Fruit fly (Drosophila melanogaster) whole organism, embryonic: ENCODE measurements around the gene Cks85A.

ENCODE experiments used
- Abd-B ChIP-seq: fragments of 200-800 bp; sonication (Bioruptor generic); optimal IDR thresholded peaks from 2 replicates; lab custom pipeline; 2018; ENCODE audit warnings: missing biosample characterization, mild to moderate bottlenecking, missing genetic modification characterization, moderate library complexity
- Aef1 ChIP-seq: fragments of 200-800 bp; sonication (Bioruptor generic); IDR thresholded peaks from 3 replicates; pipeline ENCODE4 v1.3.6; 2022; ENCODE audit warnings: missing biosample characterization, missing genetic modification characterization
- Bteb2 ChIP-seq: fragments of 200-800 bp; sonication (Bioruptor generic); optimal IDR thresholded peaks from 2 replicates; lab custom pipeline; 2016; ENCODE audit warnings: missing biosample characterization, missing genetic modification characterization
- CG11695 ChIP-seq: fragments of 200-800 bp; sonication (Bioruptor generic); IDR thresholded peaks from 3 replicates; pipeline ENCODE4 v1.3.6; 2022; ENCODE audit warnings: missing biosample characterization, missing genetic modification characterization
- CG12155 ChIP-seq: fragments of 200-800 bp; sonication (Bioruptor generic); optimal IDR thresholded peaks from 3 replicates; lab custom pipeline; 2016; ENCODE audit warnings: missing biosample characterization, missing genetic modification characterization
- CG12299 ChIP-seq: fragments of 200-800 bp; sonication (Bioruptor generic); optimal IDR thresholded peaks from 2 replicates; lab custom pipeline; 2018; ENCODE audit warnings: missing biosample characterization, mild to moderate bottlenecking, missing genetic modification characterization
- CG12769 ChIP-seq: fragments of 200-800 bp; sonication (Bioruptor generic); optimal IDR thresholded peaks from 2 replicates; lab custom pipeline; 2019; ENCODE audit warnings: missing biosample characterization, mild to moderate bottlenecking, missing genetic modification characterization, moderate library complexity
- CG15479 ChIP-seq: fragments of 200-800 bp; sonication (Bioruptor generic); optimal IDR thresholded peaks from 3 replicates; lab custom pipeline; 2019; ENCODE audit warnings: missing biosample characterization, mild to moderate bottlenecking, missing genetic modification characterization, moderate library complexity
- CG15514 ChIP-seq: fragments of 200-800 bp; sonication (Bioruptor generic); optimal IDR thresholded peaks from 3 replicates; lab custom pipeline; 2017; ENCODE audit warnings: missing biosample characterization, missing genetic modification characterization, mild to moderate bottlenecking, moderate library complexity, missing genetic modification reagents
- CG16779 ChIP-seq: fragments of 200-800 bp; sonication (Bioruptor generic); IDR thresholded peaks from 2 replicates; pipeline ENCODE4 v1.3.6; 2022; ENCODE audit warnings: missing biosample characterization, missing genetic modification characterization
- CG17568 ChIP-seq: fragments of 200-800 bp; sonication (Bioruptor generic); optimal IDR thresholded peaks from 2 replicates; lab custom pipeline; 2018; ENCODE audit warnings: missing biosample characterization, mild to moderate bottlenecking, missing genetic modification characterization, moderate library complexity
- CG17829 ChIP-seq: fragments of 200-800 bp; optimal IDR thresholded peaks from 2 replicates; lab custom pipeline; 2019; ENCODE audit warnings: missing biosample characterization, mild to moderate bottlenecking, missing genetic modification characterization, moderate library complexity
- CG32767 ChIP-seq: fragments of 200-800 bp; sonication (Bioruptor generic); IDR thresholded peaks from 2 replicates; pipeline ENCODE4 v1.3.6; 2022; ENCODE audit warnings: missing biosample characterization, missing genetic modification characterization
- CG33213 ChIP-seq: fragments of 200-800 bp; sonication (Bioruptor generic); optimal IDR thresholded peaks from 3 replicates; lab custom pipeline; 2016; ENCODE audit warnings: missing biosample characterization, missing genetic modification characterization
- CG5953 ChIP-seq: fragments of 200-800 bp; sonication (Bioruptor generic); IDR thresholded peaks from 2 replicates; pipeline ENCODE4 v1.3.6; 2022; ENCODE audit warnings: missing biosample characterization, missing genetic modification characterization
- CG6683 ChIP-seq: fragments of 200-800 bp; sonication (Bioruptor generic); optimal IDR thresholded peaks from 2 replicates; lab custom pipeline; 2017; ENCODE audit warnings: missing biosample characterization, mild to moderate bottlenecking, missing genetic modification characterization, missing genetic modification reagents
- CG7372 ChIP-seq: fragments of 200-800 bp; sonication (Bioruptor generic); IDR thresholded peaks from 2 replicates; pipeline ENCODE4 v1.3.6; 2022; ENCODE audit warnings: missing biosample characterization, missing genetic modification characterization
- CG8765 ChIP-seq: fragments of 200-800 bp; sonication (Bioruptor generic); IDR thresholded peaks from 2 replicates; pipeline ENCODE4 v1.3.6; 2022; ENCODE audit warnings: missing biosample characterization, missing genetic modification characterization
- CG9437 ChIP-seq: fragments of 200-800 bp; sonication (Bioruptor generic); optimal IDR thresholded peaks from 2 replicates; lab custom pipeline; 2018; ENCODE audit warnings: missing biosample characterization, mild to moderate bottlenecking, missing genetic modification characterization
- CTCF ChIP-seq: fragments of 200-800 bp; sonication (Bioruptor generic); optimal IDR thresholded peaks from 2 replicates; lab custom pipeline; 2017; ENCODE audit warnings: missing biosample characterization, mild to moderate bottlenecking, missing genetic modification characterization, moderate library complexity
- Dek ChIP-seq: fragments of 200-800 bp; sonication (Bioruptor generic); optimal IDR thresholded peaks from 3 replicates; lab custom pipeline; 2019; ENCODE audit warnings: missing biosample characterization, mild to moderate bottlenecking, missing genetic modification characterization, moderate library complexity
- Dip2 ChIP-seq: fragments of 200-800 bp; sonication (Bioruptor generic); IDR thresholded peaks from 2 replicates; pipeline ENCODE4 v1.3.6; 2022; ENCODE audit warnings: missing biosample characterization, missing genetic modification characterization
- Drgx ChIP-seq: fragments of 200-800 bp; sonication (Bioruptor generic); IDR thresholded peaks from 2 replicates; pipeline ENCODE4 v1.3.6; 2022; ENCODE audit warnings: missing biosample characterization, missing genetic modification characterization
- HLH54F ChIP-seq: fragments of 200-800 bp; sonication (Bioruptor generic); optimal IDR thresholded peaks from 3 replicates; lab custom pipeline; 2016; ENCODE audit warnings: missing biosample characterization, missing genetic modification characterization
- Hey ChIP-seq: fragments of 200-800 bp; sonication (Bioruptor generic); optimal IDR thresholded peaks from 3 replicates; lab custom pipeline; 2018; ENCODE audit warnings: missing biosample characterization, mild to moderate bottlenecking, missing genetic modification characterization
- Hmr ChIP-seq: fragments of 200-800 bp; sonication (Bioruptor generic); optimal IDR thresholded peaks from 3 replicates; lab custom pipeline; 2017; ENCODE audit warnings: mild to moderate bottlenecking, missing biosample characterization, missing genetic modification reagents, missing genetic modification characterization
- Lpt ChIP-seq: fragments of >200 bp; optimal IDR thresholded peaks from 2 replicates; lab custom pipeline; 2018; ENCODE audit warnings: missing biosample characterization, missing genetic modification characterization
- Side ChIP-seq: fragments of 200-800 bp; sonication (Bioruptor generic); optimal IDR thresholded peaks from 2 replicates; lab custom pipeline; 2016; ENCODE audit warnings: missing biosample characterization, missing genetic modification characterization
- Usf ChIP-seq: fragments of 200-800 bp; sonication (Bioruptor generic); optimal IDR thresholded peaks from 2 replicates; lab custom pipeline; 2017; ENCODE audit warnings: missing genotype, missing biosample characterization, missing genetic modification characterization
- bab2 ChIP-seq: fragments of 200-800 bp; sonication (Bioruptor generic); optimal IDR thresholded peaks from 2 replicates; lab custom pipeline; 2016; ENCODE audit warnings: missing biosample characterization, missing genetic modification characterization
- bigmax ChIP-seq: fragments of 200-800 bp; sonication (Bioruptor generic); optimal IDR thresholded peaks from 2 replicates; lab custom pipeline; 2018; ENCODE audit warnings: missing biosample characterization, mild to moderate bottlenecking, missing genetic modification characterization
- crc ChIP-seq: fragments of 200-800 bp; sonication (Bioruptor generic); optimal IDR thresholded peaks from 2 replicates; lab custom pipeline; 2016; ENCODE audit warnings: missing biosample characterization, missing genetic modification characterization
- da ChIP-seq: fragments of 200-800 bp; sonication (Bioruptor generic); optimal IDR thresholded peaks from 2 replicates; lab custom pipeline; 2016; ENCODE audit warnings: missing biosample characterization, missing genetic modification characterization
- dysf ChIP-seq: fragments of 200-800 bp; sonication (Bioruptor generic); IDR thresholded peaks from 3 replicates; pipeline ENCODE4 v1.3.6; 2022; ENCODE audit warnings: missing biosample characterization, missing genetic modification characterization
- ems ChIP-seq: fragments of 200-800 bp; sonication (Bioruptor generic); optimal IDR thresholded peaks from 3 replicates; lab custom pipeline; 2016; ENCODE audit warnings: missing biosample characterization, missing genetic modification characterization
- en ChIP-seq: fragments of 200-800 bp; sonication (Bioruptor generic); optimal IDR thresholded peaks from 2 replicates; lab custom pipeline; 2016; ENCODE audit warnings: missing biosample characterization, missing genetic modification characterization
- gfzf ChIP-seq: fragments of 200-800 bp; sonication (Bioruptor generic); optimal IDR thresholded peaks from 2 replicates; lab custom pipeline; 2016; ENCODE audit warnings: missing biosample characterization, mild to moderate bottlenecking, missing genetic modification characterization, moderate library complexity
- ind ChIP-seq: fragments of 200-800 bp; sonication (Bioruptor generic); optimal IDR thresholded peaks from 3 replicates; lab custom pipeline; 2016; ENCODE audit warnings: missing biosample characterization, missing genetic modification characterization
- knrl ChIP-seq: fragments of 200-800 bp; sonication (Bioruptor generic); IDR thresholded peaks from 3 replicates; pipeline ENCODE4 v1.3.6; 2022; ENCODE audit warnings: missing biosample characterization, missing genetic modification characterization; ENCODE audit not compliant: partially characterized antibody
- mld ChIP-seq: fragments of 200-800 bp; sonication (Bioruptor generic); IDR thresholded peaks from 3 replicates; pipeline ENCODE4 v1.3.6; 2022; ENCODE audit warnings: missing biosample characterization, missing genetic modification characterization; ENCODE audit not compliant: partially characterized antibody
- phol ChIP-seq: fragments of 200-800 bp; sonication (Bioruptor generic); optimal IDR thresholded peaks from 3 replicates; lab custom pipeline; 2018; ENCODE audit warnings: missing biosample characterization, mild to moderate bottlenecking, missing genetic modification characterization, moderate library complexity
- pnt ChIP-seq: fragments of 200-800 bp; sonication (Bioruptor generic); optimal IDR thresholded peaks from 3 replicates; lab custom pipeline; 2016; ENCODE audit warnings: missing biosample characterization, missing genetic modification characterization
- psq ChIP-seq: fragments of 200-800 bp; sonication (Bioruptor generic); optimal IDR thresholded peaks from 2 replicates; lab custom pipeline; 2017; ENCODE audit warnings: missing biosample characterization, missing genetic modification characterization
- run ChIP-seq: fragments of 200-800 bp; sonication (Bioruptor generic); optimal IDR thresholded peaks from 3 replicates; lab custom pipeline; 2018; ENCODE audit warnings: missing biosample characterization, mild to moderate bottlenecking, missing genetic modification characterization
- stwl ChIP-seq: fragments of 200-800 bp; sonication (Bioruptor generic); optimal IDR thresholded peaks from 3 replicates; lab custom pipeline; 2018; ENCODE audit warnings: missing biosample characterization, mild to moderate bottlenecking, missing genetic modification characterization, moderate library complexity
- tap ChIP-seq: fragments of 200-800 bp; optimal IDR thresholded peaks from 3 replicates; lab custom pipeline; 2019; ENCODE audit warnings: missing biosample characterization, mild to moderate bottlenecking, missing genetic modification characterization, moderate library complexity
- tin ChIP-seq: fragments of 200-800 bp; sonication (Bioruptor generic); optimal IDR thresholded peaks from 3 replicates; lab custom pipeline; 2016; ENCODE audit warnings: missing biosample characterization, missing genetic modification characterization
- trem ChIP-seq: fragments of 200-800 bp; optimal IDR thresholded peaks from 3 replicates; lab custom pipeline; 2019; ENCODE audit warnings: missing biosample characterization, mild to moderate bottlenecking, missing genetic modification characterization, moderate library complexity
- tup ChIP-seq: fragments of 200-800 bp; sonication (Bioruptor generic); optimal IDR thresholded peaks from 2 replicates; lab custom pipeline; 2016; ENCODE audit warnings: missing biosample characterization, mild to moderate bottlenecking, missing genetic modification characterization, moderate library complexity
- wdn ChIP-seq: fragments of 200-800 bp; sonication (Bioruptor generic); IDR thresholded peaks from 2 replicates; pipeline ENCODE4 v1.3.6; 2022; ENCODE audit warnings: missing biosample characterization, missing genetic modification characterization

The Cks85A gene

DNA sequence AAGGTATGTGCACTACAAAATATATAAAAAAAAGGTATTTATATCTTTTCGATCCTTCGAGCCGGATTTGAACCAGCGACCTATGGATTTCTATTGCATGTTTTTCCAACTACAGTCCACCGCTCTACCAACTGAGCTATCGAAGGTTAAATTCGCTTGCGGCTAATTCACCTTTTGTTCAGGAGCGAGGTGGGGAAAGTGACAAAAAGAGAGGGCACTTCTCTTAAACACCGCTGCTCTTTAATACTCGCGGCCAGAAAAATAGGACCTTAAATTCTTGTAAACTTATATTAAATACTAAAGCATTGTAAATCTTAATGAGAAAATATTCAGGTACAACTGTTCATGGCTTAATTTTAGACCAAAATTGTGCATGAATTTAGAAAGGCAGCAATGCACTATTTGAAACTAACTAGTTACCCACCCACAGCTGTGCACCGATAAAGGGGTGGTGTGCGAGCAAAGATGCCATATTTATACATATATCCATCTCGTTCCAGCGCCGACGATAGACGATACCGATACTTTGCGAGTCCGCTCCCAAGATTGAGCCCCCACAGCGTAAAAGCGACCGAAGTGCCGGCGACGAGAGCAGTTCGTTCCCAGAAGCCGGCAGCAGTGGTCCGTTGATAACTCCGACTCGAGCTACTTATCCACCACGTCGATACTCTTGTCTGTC lies 49.1 kb downstream of the Cks85A start (continued):
- TF ChIP-seq CG17568, result peak; percentile 98
- TF ChIP-seq CG11695 (GFP tag; lab: Robert Waterston, UW), result peak; percentile 98
- peak; percentile 98 for TF ChIP-seq Side
- TF ChIP-seq dysf (GFP tag; lab: Robert Waterston, UW), result peak; percentile 97
- peak; percentile 87 for TF ChIP-seq mld
- peak; percentile 99 for TF ChIP-seq Hmr
- TF ChIP-seq psq (GFP tag; lab: Kevin White, UChicago), result peak; percentile 88
- peak; percentile 93 for TF ChIP-seq Abd-B (GFP tag; lab: Kevin White, UChicago)
- peak; percentile 97 for TF ChIP-seq bab2 (GFP tag; lab: Kevin White, UChicago)
- no peak; the same call in 1 of the 3 replicates for TF ChIP-seq knrl (GFP tag; lab: Robert Waterston, UW)
- TF ChIP-seq stwl, result peak; percentile 80
- peak; percentile 98 for TF ChIP-seq Drgx (GFP tag; lab: Robert Waterston, UW)
- peak; percentile 97 for TF ChIP-seq CG6683 (GFP tag; lab: Kevin White, UChicago)
- TF ChIP-seq CG32767 (GFP tag; lab: Robert Waterston, UW), result peak; percentile 97
- TF ChIP-seq wdn (GFP tag; lab: Robert Waterston, UW), result peak; percentile 94
- peak; percentile 96 for TF ChIP-seq en
- TF ChIP-seq CG17829, result peak; percentile 99
- TF ChIP-seq Dek, result peak; percentile 98
- peak; percentile 98 for TF ChIP-seq CG12155 (GFP tag; lab: Kevin White, UChicago)
- peak; percentile 90 for TF ChIP-seq da (GFP tag; lab: Kevin White, UChicago)
- TF ChIP-seq Hey (tag; lab: Kevin White, UChicago), result peak; percentile 90
- TF ChIP-seq ems (GFP tag; lab: Kevin White, UChicago), result peak; percentile 98
- TF ChIP-seq CG12299 (tag; lab: Kevin White, UChicago), result peak; percentile 97
- peak; percentile 95 for TF ChIP-seq pnt (GFP tag; lab: Kevin White, UChicago)
- peak; percentile 97 for TF ChIP-seq Bteb2
- TF ChIP-seq CG5953 (GFP tag; lab: Robert Waterston, UW), result peak; percentile 95
- peak; percentile 96 for TF ChIP-seq crc (GFP tag; lab: Kevin White, UChicago)
- peak; percentile 95 for TF ChIP-seq CG15514 (GFP tag; lab: Kevin White, UChicago)
- TF ChIP-seq CG33213 (GFP tag; lab: Kevin White, UChicago), result peak; percentile 97
- TF ChIP-seq bigmax (GFP tag; lab: Kevin White, UChicago), result peak; percentile 85
- peak; percentile 99 for TF ChIP-seq CG12769
- peak; percentile 96 for TF ChIP-seq CG16779 (GFP tag; lab: Robert Waterston, UW)
- peak; percentile 55 for TF ChIP-seq CG15479 (GFP tag; lab: Kevin White, UChicago)
- peak; percentile 98 for TF ChIP-seq tin (GFP tag; lab: Kevin White, UChicago)
- peak; percentile 97 for TF ChIP-seq ind (GFP tag; lab: Kevin White, UChicago)
- peak; percentile 98 for TF ChIP-seq tap (tag; lab: Kevin White, UChicago)
- peak; percentile 91 for TF ChIP-seq CG7372 (GFP tag; lab: Robert Waterston, UW)
- TF ChIP-seq gfzf (GFP tag; lab: Kevin White, UChicago), result peak; percentile 32
- TF ChIP-seq CG8765 (GFP tag; lab: Robert Waterston, UW), result peak; percentile 90
- TF ChIP-seq Lpt, result no peak
- peak; percentile 91 for TF ChIP-seq CG9437 (GFP tag; lab: Kevin White, UChicago)
- peak; percentile 97 for TF ChIP-seq phol (tag; lab: Kevin White, UChicago)
- peak; percentile 97 for TF ChIP-seq tup (GFP tag; lab: Kevin White, UChicago)
- TF ChIP-seq Aef1 (GFP tag; lab: Robert Waterston, UW), result peak; percentile 91
- TF ChIP-seq trem (tag; lab: Kevin White, UChicago), result peak; percentile 96
- TF ChIP-seq run (tag; lab: Kevin White, UChicago), result peak; percentile 97
- TF ChIP-seq CTCF (GFP tag; lab: Kevin White, UChicago), result peak; percentile 69
- TF ChIP-seq Dip2, result peak; percentile 51; the same call in 1 of the 2 replicates
- TF ChIP-seq Usf (GFP tag; lab: Kevin White, UChicago), result peak; percentile 96
- TF ChIP-seq HLH54F, result peak; percentile 97
